Fruit fly (Drosophila melanogaster): ENCODE data around the gene sw.

sw gene

dm6 chrX:20235794-20236513 lies at the start of gene sw (continued):
- TF ChIP-seq CG17328 (GFP tag; IDR thresholded peaks at IDR 0.05), result peak; percentile 35; the same call in 1 of the 2 replicates
- TF ChIP-seq sna (GFP tag; IDR thresholded peaks at IDR 0.05; ENCODE audit: partially characterized antibody), result peak; percentile 89
- peak; percentile 46 for TF ChIP-seq CG3163 (GFP tag; optimal IDR thresholded peaks at IDR 0.05)
- peak; percentile 48 for TF ChIP-seq CG15269 (tag; optimal IDR thresholded peaks at IDR 0.05)
- TF ChIP-seq CG32772 (GFP tag; IDR thresholded peaks at IDR 0.05), result peak; percentile 71
- TF ChIP-seq ci (GFP tag; IDR thresholded peaks at IDR 0.05), result 0 out of 3 replicates have a peak, but pooled peaks have one; percentile 24
- TF ChIP-seq Bteb2 (GFP tag; optimal IDR thresholded peaks at IDR 0.05), result peak; percentile 10
- peak; percentile 90 for TF ChIP-seq CG14860 (GFP tag; IDR thresholded peaks at IDR 0.05; ENCODE audit: partially characterized antibody)
- peak; percentile 46; the same call in 1 of the 3 replicates for TF ChIP-seq CG11695 (GFP tag; IDR thresholded peaks at IDR 0.05)
- peak; percentile 34 for TF ChIP-seq CG17359 (tag; optimal IDR thresholded peaks at IDR 0.05)
- TF ChIP-seq CG14667 (GFP tag; IDR thresholded peaks at IDR 0.05), result peak; percentile 51; the same call in 1 of the 2 replicates
- no peak for TF ChIP-seq Dfd (GFP tag; optimal IDR thresholded peaks at IDR 0.05)
- TF ChIP-seq CG10267 (tag; optimal IDR thresholded peaks at IDR 0.05), result peak; percentile 42
- no peak for TF ChIP-seq Asciz (GFP tag; optimal IDR thresholded peaks at IDR 0.05)
- TF ChIP-seq Oli (tag; optimal IDR thresholded peaks at IDR 0.05), result peak; percentile 27
- TF ChIP-seq yki (optimal IDR thresholded peaks at IDR 0.05), result no peak
- no peak for TF ChIP-seq Hr78 (GFP tag; optimal IDR thresholded peaks at IDR 0.05)
- no peak for TF ChIP-seq ash1 (GFP tag; optimal IDR thresholded peaks at IDR 0.05)
- peak; percentile 54 for TF ChIP-seq bab2 (GFP tag; optimal IDR thresholded peaks at IDR 0.05)
- peak; percentile 2 for TF ChIP-seq schlank (tag; optimal IDR thresholded peaks at IDR 0.05)
- peak; percentile 95 for TF ChIP-seq Dll (GFP tag; IDR thresholded peaks at IDR 0.05; ENCODE audit: partially characterized antibody)
- TF ChIP-seq CG2120 (GFP tag; optimal IDR thresholded peaks at IDR 0.05), result peak; percentile 77
- TF ChIP-seq CG14014 (GFP tag; IDR thresholded peaks at IDR 0.05), result peak; percentile 73
- TF ChIP-seq croc (GFP tag; conservative IDR thresholded peaks at IDR 0.05), result peak; percentile 71
- peak; percentile 19; the same call in 1 of the 3 replicates for TF ChIP-seq B-H1 (GFP tag; IDR thresholded peaks at IDR 0.05)
- TF ChIP-seq Taf1 (GFP tag; IDR thresholded peaks at IDR 0.05), result peak; percentile 42; the same call in 1 of the 2 replicates
- TF ChIP-seq CG5245 (GFP tag; optimal IDR thresholded peaks at IDR 0.05), result peak; percentile 20
- no peak for TF ChIP-seq Spps (tag; optimal IDR thresholded peaks at IDR 0.05)
- TF ChIP-seq Dip3 (GFP tag; optimal IDR thresholded peaks at IDR 0.05), result peak; percentile 63
- no peak for TF ChIP-seq CG18764 (GFP tag; optimal IDR thresholded peaks at IDR 0.05)
- 0 out of 2 replicates have a peak, but pooled peaks have one; percentile 29 for TF ChIP-seq GATAe (GFP tag; conservative IDR thresholded peaks at IDR 0.05)
- TF ChIP-seq Vsx1 (GFP tag; optimal IDR thresholded peaks at IDR 0.05), result no peak
- TF ChIP-seq CG14050 (GFP tag; IDR thresholded peaks at IDR 0.05), result peak; percentile 39; the same call in 2 of the 3 replicates
- no peak for TF ChIP-seq maf-S (GFP tag; optimal IDR thresholded peaks at IDR 0.05)
- peak; percentile 35; the same call in 1 of the 2 replicates for TF ChIP-seq Oaz (GFP tag; IDR thresholded peaks at IDR 0.05)
- no peak for TF ChIP-seq emc (GFP tag; optimal IDR thresholded peaks at IDR 0.05)
- peak; percentile 59 for TF ChIP-seq Xbp1 (GFP tag; optimal IDR thresholded peaks at IDR 0.05)
- peak; percentile 26 for TF ChIP-seq CG11723 (GFP tag; optimal IDR thresholded peaks at IDR 0.05)
- TF ChIP-seq ab (GFP tag; optimal IDR thresholded peaks at IDR 0.05), result no peak
- peak; percentile 80 for TF ChIP-seq Dbx (GFP tag; IDR thresholded peaks at IDR 0.05)
- TF ChIP-seq klu (GFP tag; IDR thresholded peaks at IDR 0.05), result peak; percentile 71
- TF ChIP-seq Xrp1 (GFP tag; IDR thresholded peaks at IDR 0.05), result peak; percentile 58
- peak; percentile 54 for TF ChIP-seq CG8944 (GFP tag; optimal IDR thresholded peaks at IDR 0.05)
- no peak for TF ChIP-seq br (optimal IDR thresholded peaks at IDR 0.05)
- TF ChIP-seq Hmx (GFP tag; optimal IDR thresholded peaks at IDR 0.05), result no peak
- 0 out of 2 replicates have a peak, but pooled peaks have one; percentile 50 for TF ChIP-seq CG31441 (GFP tag; IDR thresholded peaks at IDR 0.05)
- no peak for TF ChIP-seq CG7357 (GFP tag; IDR thresholded peaks at IDR 0.05)
- TF ChIP-seq pzg (GFP tag; optimal IDR thresholded peaks at IDR 0.05), result peak; percentile 64
- no peak for TF ChIP-seq kay (GFP tag; optimal IDR thresholded peaks at IDR 0.05)
- peak; percentile 46 for TF ChIP-seq bcd (GFP tag; optimal IDR thresholded peaks at IDR 0.05)

All from whole organism, embryonic.